5 fruit fly cellular contexts compared by ENCODE assay signal in genomic region chr3L:15093929-15094588, dm6.
TF ChIP-seq lines count a peak whose summit lies in the region.

No protein-coding gene starts in this region.

- no peak for TF ChIP-seq CTCF in whole organism, embryonic (GFP tag; optimal IDR thresholded peaks at IDR 0.05; lab: Kevin White, UChicago)

TF ChIP-seq in whole organism, adult, 20 proteins besides CTCF, POLR2A, EP300 and RAD21:
- TF ChIP-seq bab1 (GFP tag; optimal IDR thresholded peaks at IDR 0.05; lab: Kevin White, UChicago) (peak; percentile 29), kay (GFP tag; lab: Kevin White, UChicago; ENCODE audit: borderline replicate concordance) (peak; percentile 44), CG11617 (GFP tag; optimal IDR thresholded peaks at IDR 0.05; lab: Kevin White, UChicago) (no peak), ovo (GFP tag; optimal IDR thresholded peaks at IDR 0.05; lab: Kevin White, UChicago) (peak; percentile 65), Hr96 (GFP tag; optimal IDR thresholded peaks at IDR 0.05; lab: Kevin White, UChicago) (no peak), CG12768 (GFP tag; optimal IDR thresholded peaks at IDR 0.05; lab: Kevin White, UChicago) (peak; percentile 8)
TF ChIP-seq in whole organism, adult: peak in this region for 4.

TF ChIP-seq in whole organism, embryonic, 481 proteins besides CTCF, POLR2A, EP300 and RAD21 (continues in another document):
- TF ChIP-seq Spps (tag; optimal IDR thresholded peaks at IDR 0.05; lab: Kevin White, UChicago) (no peak), sna (GFP tag; IDR thresholded peaks at IDR 0.05; lab: Robert Waterston, UW; ENCODE audit: partially characterized antibody) (no peak), CG14441 (GFP tag; IDR thresholded peaks at IDR 0.05; lab: Robert Waterston, UW) (no peak), cad (GFP tag; optimal IDR thresholded peaks at IDR 0.05; lab: Kevin White, UChicago) (peak; percentile 13), Oli (tag; optimal IDR thresholded peaks at IDR 0.05; lab: Kevin White, UChicago) (no peak), hth (optimal IDR thresholded peaks at IDR 0.05; lab: Kevin White, UChicago) (no peak), CG34376 (GFP tag; optimal IDR thresholded peaks at IDR 0.05; lab: Kevin White, UChicago) (no peak), CG4730 (GFP tag; IDR thresholded peaks at IDR 0.05; lab: Robert Waterston, UW) (no peak), E2f2 (GFP tag; IDR thresholded peaks at IDR 0.05; lab: Robert Waterston, UW) (no peak), CG10543 (GFP tag; optimal IDR thresholded peaks at IDR 0.05; lab: Kevin White, UChicago) (no peak), lilli (GFP tag; optimal IDR thresholded peaks at IDR 0.05; lab: Kevin White, UChicago) (peak; percentile 21), Meics (GFP tag; optimal IDR thresholded peaks at IDR 0.05; lab: Kevin White, UChicago) (no peak), CG4404 (GFP tag; IDR thresholded peaks at IDR 0.05; lab: Robert Waterston, UW) (no peak), Atf6 (GFP tag; IDR thresholded peaks at IDR 0.05; lab: Robert Waterston, UW) (no peak), rib (GFP tag; IDR thresholded peaks at IDR 0.05; lab: Robert Waterston, UW) (no peak), Ssrp (tag; optimal IDR thresholded peaks at IDR 0.05; lab: Kevin White, UChicago) (peak; percentile 8), zfh1 (GFP tag; IDR thresholded peaks at IDR 0.05; lab: Robert Waterston, UW) (no peak), Atf3 (GFP tag; optimal IDR thresholded peaks at IDR 0.05; lab: Kevin White, UChicago) (no peak), tio (GFP tag; optimal IDR thresholded peaks at IDR 0.05; lab: Kevin White, UChicago) (no peak), crc (GFP tag; optimal IDR thresholded peaks at IDR 0.05; lab: Kevin White, UChicago) (no peak), sob (GFP tag; IDR thresholded peaks at IDR 0.05; lab: Robert Waterston, UW) (no peak), MESR4 (GFP tag; optimal IDR thresholded peaks at IDR 0.05; lab: Kevin White, UChicago) (no peak), seq (GFP tag; IDR thresholded peaks at IDR 0.05; lab: Robert Waterston, UW) (no peak)

TF ChIP-seq in whole organism, prepupa, 60 proteins besides CTCF, POLR2A, EP300 and RAD21 (continues in another document):
- TF ChIP-seq Ets21C (GFP tag; optimal IDR thresholded peaks at IDR 0.05; lab: Kevin White, UChicago) = peak; percentile 3
- peak; percentile 37 for TF ChIP-seq esn (GFP tag; optimal IDR thresholded peaks at IDR 0.05; lab: Kevin White, UChicago)
- TF ChIP-seq CG31627 (GFP tag; optimal IDR thresholded peaks at IDR 0.05; lab: Kevin White, UChicago) = peak; percentile 40
- TF ChIP-seq Met (GFP tag; optimal IDR thresholded peaks at IDR 0.05; lab: Kevin White, UChicago) = peak; percentile 4
- TF ChIP-seq topi (GFP tag; optimal IDR thresholded peaks at IDR 0.05; lab: Kevin White, UChicago) = peak; percentile 44
- peak; percentile 19 for TF ChIP-seq Hr4 (GFP tag; optimal IDR thresholded peaks at IDR 0.05; lab: Kevin White, UChicago)
- no peak for TF ChIP-seq CG6854 (GFP tag; optimal IDR thresholded peaks at IDR 0.05; lab: Kevin White, UChicago)
- peak; percentile 20 for TF ChIP-seq Hr39 (GFP tag; optimal IDR thresholded peaks at IDR 0.05; lab: Kevin White, UChicago)
- TF ChIP-seq CG16779 (tag; optimal IDR thresholded peaks at IDR 0.05; lab: Kevin White, UChicago) = no peak
- TF ChIP-seq pdm3 (GFP tag; optimal IDR thresholded peaks at IDR 0.05; lab: Kevin White, UChicago) = peak; percentile 35
- TF ChIP-seq CG3919 (GFP tag; optimal IDR thresholded peaks at IDR 0.05; lab: Kevin White, UChicago) = no peak
- no peak for TF ChIP-seq Ets96B (tag; optimal IDR thresholded peaks at IDR 0.05; lab: Kevin White, UChicago)
- peak; percentile 73 for TF ChIP-seq Eip78C (GFP tag; lab: Kevin White, UChicago)
- TF ChIP-seq Eip93F (GFP tag; optimal IDR thresholded peaks at IDR 0.05; lab: Kevin White, UChicago) = no peak
- peak; percentile 14 for TF ChIP-seq OdsH (GFP tag; optimal IDR thresholded peaks at IDR 0.05; lab: Kevin White, UChicago)
- TF ChIP-seq ss (GFP tag; optimal IDR thresholded peaks at IDR 0.05; lab: Kevin White, UChicago) = no peak
- no peak for TF ChIP-seq net (GFP tag; optimal IDR thresholded peaks at IDR 0.05; lab: Kevin White, UChicago)
- TF ChIP-seq svp (GFP tag; lab: Kevin White, UChicago) = peak; percentile 85
- peak; percentile 15 for TF ChIP-seq CG34406 (GFP tag; optimal IDR thresholded peaks at IDR 0.05; lab: Kevin White, UChicago)
- TF ChIP-seq CG8632 (GFP tag; optimal IDR thresholded peaks at IDR 0.05; lab: Kevin White, UChicago) = no peak
- TF ChIP-seq vri (GFP tag; optimal IDR thresholded peaks at IDR 0.05; lab: Kevin White, UChicago) = peak; percentile 77
- no peak for TF ChIP-seq fd85E (GFP tag; optimal IDR thresholded peaks at IDR 0.05; lab: Kevin White, UChicago)
- no peak for TF ChIP-seq acj6 (GFP tag; optimal IDR thresholded peaks at IDR 0.05; lab: Kevin White, UChicago)

TF ChIP-seq in whole organism, pupa, 21 proteins besides CTCF, POLR2A, EP300 and RAD21:
- TF ChIP-seq EcR (GFP tag; optimal IDR thresholded peaks at IDR 0.05; lab: Kevin White, UChicago) (peak; percentile 70), CG13204 (GFP tag; optimal IDR thresholded peaks at IDR 0.05; lab: Kevin White, UChicago) (no peak), CG8301 (tag; optimal IDR thresholded peaks at IDR 0.05; lab: Kevin White, UChicago) (no peak), CG15710 (tag; optimal IDR thresholded peaks at IDR 0.05; lab: Kevin White, UChicago) (no peak), CG14655 (GFP tag; optimal IDR thresholded peaks at IDR 0.05; lab: Kevin White, UChicago) (no peak), Ets98B (GFP tag; IDR thresholded peaks at IDR 0.05; lab: Robert Waterston, UW) (no peak; the same call in 1 of the 2 replicates), rn (GFP tag; IDR thresholded peaks at IDR 0.05; lab: Robert Waterston, UW) (no peak), CG12605 (GFP tag; IDR thresholded peaks at IDR 0.05; lab: Robert Waterston, UW) (no peak), Snoo (tag; optimal IDR thresholded peaks at IDR 0.05; lab: Kevin White, UChicago) (no peak), Pif1B (GFP tag; optimal IDR thresholded peaks at IDR 0.05; lab: Kevin White, UChicago) (no peak), fd96Ca (GFP tag; IDR thresholded peaks at IDR 0.05; lab: Robert Waterston, UW) (no peak), gl (tag; optimal IDR thresholded peaks at IDR 0.05; lab: Kevin White, UChicago) (no peak), CG8159 (tag; optimal IDR thresholded peaks at IDR 0.05; lab: Kevin White, UChicago) (peak; percentile 5), CG10348 (GFP tag; IDR thresholded peaks at IDR 0.05; lab: Robert Waterston, UW) (no peak), CG17806 (tag; optimal IDR thresholded peaks at IDR 0.05; lab: Kevin White, UChicago) (no peak), CG9948 (tag; optimal IDR thresholded peaks at IDR 0.05; lab: Kevin White, UChicago) (no peak), CG34367 (tag; optimal IDR thresholded peaks at IDR 0.05; lab: Kevin White, UChicago) (no peak), Pif1A (GFP tag; optimal IDR thresholded peaks at IDR 0.05; lab: Kevin White, UChicago) (peak; percentile 19), CG4496 (GFP tag; IDR thresholded peaks at IDR 0.05; lab: Robert Waterston, UW) (0 out of 3 replicates have a peak, but pooled peaks have one; percentile 49), CG32121 (GFP tag; IDR thresholded peaks at IDR 0.05; lab: Robert Waterston, UW) (0 out of 2 replicates have a peak, but pooled peaks have one; percentile 37)

TF ChIP-seq in whole organism, wandering third instar larva, 38 proteins besides CTCF, POLR2A, EP300 and RAD21:
- TF ChIP-seq rgr (GFP tag; optimal IDR thresholded peaks at IDR 0.05; lab: Kevin White, UChicago) = peak; percentile 21
- TF ChIP-seq h (GFP tag; optimal IDR thresholded peaks at IDR 0.05; lab: Kevin White, UChicago) = peak; percentile 50
- TF ChIP-seq Hnf4 (GFP tag; optimal IDR thresholded peaks at IDR 0.05; lab: Kevin White, UChicago) = no peak
- TF ChIP-seq foxo (GFP tag; optimal IDR thresholded peaks at IDR 0.05; lab: Kevin White, UChicago) = no peak
- no peak for TF ChIP-seq usp (GFP tag; optimal IDR thresholded peaks at IDR 0.05; lab: Kevin White, UChicago)
- TF ChIP-seq N (GFP tag; optimal IDR thresholded peaks at IDR 0.05; lab: Kevin White, UChicago) = no peak
- no peak for TF ChIP-seq tai (GFP tag; optimal IDR thresholded peaks at IDR 0.05; lab: Kevin White, UChicago)
- peak; percentile 4 for TF ChIP-seq CG9705 (GFP tag; optimal IDR thresholded peaks at IDR 0.05; lab: Kevin White, UChicago)
- no peak for TF ChIP-seq dl (GFP tag; optimal IDR thresholded peaks at IDR 0.05; lab: Kevin White, UChicago; ENCODE audit: insufficient read depth in 1 of 2, partially characterized antibody in 2 of 2)
- peak; percentile 0 for TF ChIP-seq psq (GFP tag; optimal IDR thresholded peaks at IDR 0.05; lab: Kevin White, UChicago)
- peak; percentile 15 for TF ChIP-seq OdsH (GFP tag; optimal IDR thresholded peaks at IDR 0.05; lab: Kevin White, UChicago)
- peak; percentile 26 for TF ChIP-seq br (GFP tag; optimal IDR thresholded peaks at IDR 0.05; lab: Kevin White, UChicago)
- TF ChIP-seq woc (GFP tag; optimal IDR thresholded peaks at IDR 0.05; lab: Kevin White, UChicago) = peak; percentile 2
- TF ChIP-seq sv (GFP tag; optimal IDR thresholded peaks at IDR 0.05; lab: Kevin White, UChicago) = no peak
- TF ChIP-seq Hr83 (GFP tag; optimal IDR thresholded peaks at IDR 0.05; lab: Kevin White, UChicago; ENCODE audit: poor library complexity, severe bottlenecking) = peak; percentile 6
- no peak for TF ChIP-seq Sp1 (GFP tag; optimal IDR thresholded peaks at IDR 0.05; lab: Kevin White, UChicago)
- TF ChIP-seq Jra (GFP tag; optimal IDR thresholded peaks at IDR 0.05; lab: Kevin White, UChicago) = peak; percentile 5
- no peak for TF ChIP-seq Mio (GFP tag; optimal IDR thresholded peaks at IDR 0.05; lab: Kevin White, UChicago)
- TF ChIP-seq fru (GFP tag; optimal IDR thresholded peaks at IDR 0.05; lab: Kevin White, UChicago) = peak; percentile 18
- TF ChIP-seq dsf (GFP tag; optimal IDR thresholded peaks at IDR 0.05; lab: Kevin White, UChicago; ENCODE audit: borderline replicate concordance) = no peak
- TF ChIP-seq jim (GFP tag; optimal IDR thresholded peaks at IDR 0.05; lab: Kevin White, UChicago) = no peak
- no peak for TF ChIP-seq Rel (GFP tag; optimal IDR thresholded peaks at IDR 0.05; lab: Kevin White, UChicago)
- TF ChIP-seq Rel (tag; optimal IDR thresholded peaks at IDR 0.05; lab: Kevin White, UChicago) = no peak
- peak; percentile 28 for TF ChIP-seq sage (GFP tag; optimal IDR thresholded peaks at IDR 0.05; lab: Kevin White, UChicago)
- TF ChIP-seq ey (GFP tag; optimal IDR thresholded peaks at IDR 0.05; lab: Kevin White, UChicago) = peak; percentile 29
- TF ChIP-seq brk (GFP tag; optimal IDR thresholded peaks at IDR 0.05; lab: Kevin White, UChicago) = peak; percentile 26
- TF ChIP-seq Myc (optimal IDR thresholded peaks at IDR 0.05; lab: Kevin White, UChicago) = no peak
